Worm (Caenorhabditis elegans): ENCODE measurements around the gene odr-3.

ce11 chrV:13264245-13264644 lies 14.9 kb upstream of the odr-3 start, which contains the start of gene zip-5:
- TF ChIP-seq eor-1 (tag; optimal IDR thresholded peaks at IDR 0.05) (no peak), nfya-1 (tag; optimal IDR thresholded peaks at IDR 0.05; ENCODE audit: insufficient read depth) (no peak), ztf-11 (tag; optimal IDR thresholded peaks at IDR 0.05) (no peak), daf-12 (tag; optimal IDR thresholded peaks at IDR 0.05) (no peak), nhr-11 (tag; optimal IDR thresholded peaks at IDR 0.05) (no peak), nhr-12 (tag; optimal IDR thresholded peaks at IDR 0.05) (no peak), hmg-11 (tag; optimal IDR thresholded peaks at IDR 0.05) (no peak), snpc-4 (tag; optimal IDR thresholded peaks at IDR 0.05) (no peak), tbx-2 (tag; optimal IDR thresholded peaks at IDR 0.05) (no peak), unc-62 (GFP tag; optimal IDR thresholded peaks at IDR 0.05) (no peak), nhr-25 (tag; optimal IDR thresholded peaks at IDR 0.05) (no peak), unc-39 (tag; optimal IDR thresholded peaks at IDR 0.05) (no peak)

Data from whole organism, L3 larva.